Worm (Caenorhabditis elegans) whole organism, L4/young adult: ENCODE data around the gene mtre-1.

Experiments
- W03F9.2 ChIP-seq: fragments of 150-350 bp; optimal IDR thresholded peaks from 2 replicates; lab custom pipeline; 2014; ENCODE audit warnings: missing biosample characterization, missing genetic modification characterization
- dao-5 ChIP-seq: sonication (generic microtip); optimal IDR thresholded peaks from 2 replicates; lab custom pipeline; 2016; ENCODE audit warnings: missing genotype, missing genetic modification characterization, moderate library complexity, missing compliant biosample characterization
- him-1 ChIP-seq: sonication (generic microtip); optimal IDR thresholded peaks from 2 replicates; lab custom pipeline; 2016; ENCODE audit warnings: missing genotype, missing genetic modification reagents, missing genetic modification characterization, missing compliant biosample characterization

DNA sequence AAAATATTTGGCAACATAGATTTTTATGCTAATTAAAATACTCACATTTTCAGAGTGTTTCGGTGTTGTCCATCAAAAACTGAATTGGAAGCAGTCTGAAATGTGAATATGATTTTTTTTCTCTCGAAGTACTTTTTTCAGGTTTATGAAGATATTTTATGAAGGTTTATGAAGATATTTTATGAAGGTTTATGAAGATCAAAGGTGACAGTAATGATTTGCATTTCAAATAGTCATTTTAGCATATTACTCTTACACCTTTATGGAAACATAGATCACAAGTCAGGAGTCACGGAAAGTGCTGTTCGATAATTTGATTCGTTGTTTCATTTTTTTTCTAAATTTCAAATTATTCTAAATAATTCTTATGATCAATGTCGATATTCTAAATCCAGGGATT, 46.2 kb downstream of the mtre-1 start, which contains the start of gene pgp-11:
- TF ChIP-seq dao-5 (no peak), him-1 (tag; lab: Kevin White, UChicago) (no peak), W03F9.2 (tag; lab: Kevin White, UChicago) (no peak)
